Worm (Caenorhabditis elegans) whole organism, mixed stage, embryonic: ENCODE data around the gene F46F5.7.

Experiments used
- ceh-83 ChIP-seq: fragments of 200-800 bp; sonication (Bioruptor generic); optimal IDR thresholded peaks from 2 replicates; lab custom pipeline; 2018; ENCODE audit warnings: mild to moderate bottlenecking, missing genetic modification characterization, missing compliant biosample characterization
- ces-1 ChIP-seq: fragments of 150-350 bp; optimal IDR thresholded peaks from 2 replicates; lab custom pipeline; 2014; ENCODE audit warnings: missing biosample characterization, missing genetic modification reagents, missing genetic modification characterization
- elt-1 ChIP-seq: sonication (generic microtip); optimal IDR thresholded peaks from 2 replicates; lab custom pipeline; 2017; ENCODE audit warnings: missing genetic modification characterization, mild to moderate bottlenecking, missing compliant biosample characterization, antibody characterized with exemption, moderate library complexity, borderline replicate concordance; ENCODE audit not compliant: insufficient read depth
- elt-3 ChIP-seq: fragments of 150-350 bp; optimal IDR thresholded peaks from 2 replicates; lab custom pipeline; 2014; ENCODE audit warnings: missing biosample characterization, missing genetic modification characterization
- lin-13 ChIP-seq: fragments of 150-350 bp; optimal IDR thresholded peaks from 2 replicates; lab custom pipeline; 2014; ENCODE audit warnings: missing biosample characterization, missing genetic modification characterization
- lsy-2 ChIP-seq: fragments of 150-350 bp; optimal IDR thresholded peaks from 2 replicates; lab custom pipeline; 2014; ENCODE audit warnings: missing biosample characterization, missing genetic modification characterization
- nhr-12 ChIP-seq: fragments of 150-350 bp; optimal IDR thresholded peaks from 2 replicates; lab custom pipeline; 2014; ENCODE audit warnings: missing biosample characterization, missing genetic modification characterization
- nhr-237 ChIP-seq: fragments of 150-350 bp; optimal IDR thresholded peaks from 2 replicates; lab custom pipeline; 2014; ENCODE audit warnings: missing biosample characterization, missing genetic modification characterization
- nhr-76 ChIP-seq: sonication (generic microtip); optimal IDR thresholded peaks from 2 replicates; lab custom pipeline; 2017; ENCODE audit warnings: missing biosample characterization, missing genetic modification characterization
- sem-2 ChIP-seq: fragments of 200-800 bp; sonication (Bioruptor generic); optimal IDR thresholded peaks from 2 replicates; lab custom pipeline; 2018; ENCODE audit warnings: mild to moderate bottlenecking, missing genetic modification characterization, missing compliant biosample characterization
- snpc-4 ChIP-seq: fragments of 150-350 bp; optimal IDR thresholded peaks from 2 replicates; lab custom pipeline; 2014; ENCODE audit warnings: missing biosample characterization, missing genetic modification characterization
- unc-62 ChIP-seq: fragments of 150-350 bp; optimal IDR thresholded peaks from 2 replicates; lab custom pipeline; 2014; ENCODE audit warnings: missing biosample characterization, missing genetic modification reagents, missing genetic modification characterization
- zip-8 ChIP-seq: fragments of 150-350 bp; optimal IDR thresholded peaks from 2 replicates; lab custom pipeline; 2014; ENCODE audit warnings: missing biosample characterization, missing genetic modification characterization
- ztf-11 ChIP-seq: fragments of 150-350 bp; optimal IDR thresholded peaks from 2 replicates; lab custom pipeline; 2014; ENCODE audit warnings: missing biosample characterization, missing genetic modification characterization

ce11 chrII:770253-770652 lies 50.2 kb downstream of the F46F5.7 start, which contains the start of gene C08G5.6:
- TF ChIP-seq lin-13 (tag; lab: Kevin White, UChicago) (no peak), elt-3 (tag; lab: Kevin White, UChicago) (no peak), unc-62 (GFP tag; lab: Kevin White, UChicago) (no peak), nhr-76 (tag; lab: Kevin White, UChicago) (no peak), lsy-2 (tag; lab: Kevin White, UChicago) (no peak), snpc-4 (tag; lab: Kevin White, UChicago) (no peak), ceh-83 (GFP tag; lab: Kevin White, UChicago) (no peak), nhr-237 (tag; lab: Kevin White, UChicago) (no peak), elt-1 (tag; lab: Kevin White, UChicago) (no peak), nhr-12 (tag; lab: Kevin White, UChicago) (no peak), sem-2 (GFP tag; lab: Kevin White, UChicago) (no peak), zip-8 (tag; lab: Kevin White, UChicago) (no peak), ces-1 (GFP tag; lab: Kevin White, UChicago) (no peak), ztf-11 (tag; lab: Kevin White, UChicago) (no peak)
